Fruit fly (Drosophila melanogaster): Measurements from ENCODE around the gene edin.

- TF ChIP-seq Lpt (GFP tag; optimal IDR thresholded peaks at IDR 0.05) (no peak), CG8632 (GFP tag; optimal IDR thresholded peaks at IDR 0.05) (no peak), CG10669 (GFP tag; optimal IDR thresholded peaks at IDR 0.05) (no peak), svp (GFP tag) (no peak), eg (GFP tag; IDR thresholded peaks at IDR 0.05) (no peak), topi (GFP tag; optimal IDR thresholded peaks at IDR 0.05) (no peak), Sox102F (GFP tag; optimal IDR thresholded peaks at IDR 0.05) (no peak), CG11902 (GFP tag; optimal IDR thresholded peaks at IDR 0.05) (no peak), Sox15 (GFP tag; optimal IDR thresholded peaks at IDR 0.05) (no peak), CG6276 (GFP tag; optimal IDR thresholded peaks at IDR 0.05) (no peak)
Measured at dm6 chr3L:17457695-17458242, 36.9 kb upstream of the edin start.
